Worm (Caenorhabditis elegans) whole organism, young adult: ENCODE results near the gene B0334.20.

Experiments used
- B0261.1 ChIP-seq: sonication (generic microtip); optimal IDR thresholded peaks from 2 replicates; lab custom pipeline; 2016; ENCODE audit warnings: mild to moderate bottlenecking, missing genetic modification characterization, moderate library complexity, missing compliant biosample characterization
- B0336.3 ChIP-seq: fragments of 200-800 bp; sonication (Bioruptor generic); IDR thresholded peaks from 2 replicates; pipeline ENCODE4 v1.3.6; 2022; ENCODE audit warnings: missing genetic modification characterization, missing compliant biosample characterization
- C06A6.2 ChIP-seq: fragments of 200-800 bp; sonication (Bioruptor generic); conservative IDR thresholded peaks from 2 replicates; pipeline ENCODE4 v1.3.6; 2022; ENCODE audit warnings: missing genetic modification characterization, missing compliant biosample characterization
- C17E4.6 ChIP-seq: fragments of 200-800 bp; sonication (Bioruptor generic); IDR thresholded peaks from 2 replicates; pipeline ENCODE4 v1.3.6; 2022; ENCODE audit warnings: missing genetic modification reagents, missing genetic modification characterization, missing compliant biosample characterization
- D2030.7 ChIP-seq: fragments of 200-800 bp; sonication (Bioruptor generic); IDR thresholded peaks from 2 replicates; pipeline ENCODE4 v1.3.6; 2022; ENCODE audit warnings: missing genetic modification reagents, missing genetic modification characterization, missing compliant biosample characterization
- F10E7.11 ChIP-seq: sonication (generic microtip); optimal IDR thresholded peaks from 2 replicates; lab custom pipeline; 2017; ENCODE audit warnings: mild to moderate bottlenecking, missing genetic modification characterization, moderate library complexity, missing compliant biosample characterization
- F33H1.4 ChIP-seq: fragments of 200-800 bp; sonication (Bioruptor generic); IDR thresholded peaks from 2 replicates; pipeline ENCODE4 v1.3.6; 2022; ENCODE audit warnings: missing genetic modification reagents, missing genetic modification characterization, missing compliant biosample characterization
- F39B2.1 ChIP-seq: fragments of 200-800 bp; sonication (Bioruptor generic); IDR thresholded peaks from 2 replicates; pipeline ENCODE4 v1.3.6; 2022; ENCODE audit warnings: missing genetic modification reagents, missing genetic modification characterization, missing compliant biosample characterization
- F57A8.1 ChIP-seq: fragments of 200-800 bp; sonication (Bioruptor generic); optimal IDR thresholded peaks from 2 replicates; lab custom pipeline; 2018; ENCODE audit warnings: mild to moderate bottlenecking, missing genetic modification characterization, moderate library complexity, missing compliant biosample characterization
- Y53G8AR.9 ChIP-seq: fragments of 200-800 bp; sonication (Bioruptor generic); conservative IDR thresholded peaks from 2 replicates; pipeline ENCODE4 v1.3.6; 2022; ENCODE audit warnings: missing genetic modification reagents, missing genetic modification characterization, missing compliant biosample characterization
- Y56A3A.18 ChIP-seq: fragments of 200-800 bp; sonication (Bioruptor generic); IDR thresholded peaks from 2 replicates; pipeline ENCODE4 v1.3.6; 2022; ENCODE audit warnings: missing genetic modification reagents, missing genetic modification characterization, missing compliant biosample characterization
- Y79H2A.3 ChIP-seq: fragments of 200-800 bp; sonication (Bioruptor generic); conservative IDR thresholded peaks from 2 replicates; pipeline ENCODE4 v1.3.6; 2022; ENCODE audit warnings: missing genetic modification reagents, missing genetic modification characterization, missing compliant biosample characterization
- ZK185.1 ChIP-seq: sonication (generic microtip); optimal IDR thresholded peaks from 2 replicates; lab custom pipeline; 2016; ENCODE audit warnings: mild to moderate bottlenecking, missing genetic modification characterization, missing compliant biosample characterization; ENCODE audit not compliant: poor library complexity, severe bottlenecking
- aptf-2 ChIP-seq: fragments of 200-800 bp; sonication (Bioruptor generic); conservative IDR thresholded peaks from 2 replicates; pipeline ENCODE4 v1.3.6; 2022; ENCODE audit warnings: missing genetic modification reagents, missing genetic modification characterization, missing compliant biosample characterization
- atf-7 ChIP-seq: sonication (generic microtip); optimal IDR thresholded peaks from 2 replicates; lab custom pipeline; 2017; ENCODE audit warnings: mild to moderate bottlenecking, missing genetic modification characterization, missing compliant biosample characterization
- athp-1 ChIP-seq: sonication (generic microtip); optimal IDR thresholded peaks from 2 replicates; lab custom pipeline; 2017; ENCODE audit warnings: mild to moderate bottlenecking, missing genetic modification characterization, missing compliant biosample characterization
- attf-5 ChIP-seq: fragments of 200-800 bp; sonication (Bioruptor generic); optimal IDR thresholded peaks from 2 replicates; lab custom pipeline; 2018; ENCODE audit warnings: mild to moderate bottlenecking, missing genetic modification characterization, missing compliant biosample characterization
- bed-1 ChIP-seq: fragments of 200-800 bp; sonication (Bioruptor generic); IDR thresholded peaks from 2 replicates; pipeline ENCODE4 v1.3.6; 2022; ENCODE audit warnings: missing genetic modification reagents, missing genetic modification characterization, missing compliant biosample characterization
- ccch-3 ChIP-seq: fragments of 200-800 bp; sonication (Bioruptor generic); optimal IDR thresholded peaks from 2 replicates; lab custom pipeline; 2018; ENCODE audit warnings: mild to moderate bottlenecking, missing genetic modification characterization, missing compliant biosample characterization
- ceh-58 ChIP-seq: fragments of 200-800 bp; sonication (Bioruptor generic); IDR thresholded peaks from 2 replicates; pipeline ENCODE4 v1.3.6; 2022; ENCODE audit warnings: missing genetic modification characterization, missing compliant biosample characterization
- die-1 ChIP-seq: sonication (generic microtip); optimal IDR thresholded peaks from 2 replicates; lab custom pipeline; 2016; ENCODE audit warnings: missing genotype, mild to moderate bottlenecking, missing genetic modification characterization, missing compliant biosample characterization
- dox-1 ChIP-seq: fragments of 200-800 bp; sonication (Bioruptor generic); IDR thresholded peaks from 2 replicates; pipeline ENCODE4 v1.3.6; 2022; ENCODE audit warnings: missing genetic modification reagents, missing genetic modification characterization, missing compliant biosample characterization
- dpl-1 ChIP-seq: fragments of 150-350 bp; optimal IDR thresholded peaks from 2 replicates; lab custom pipeline; 2014; ENCODE audit warnings: missing biosample characterization, missing genetic modification reagents, missing genetic modification characterization
- ets-4 ChIP-seq: fragments of 200-800 bp; sonication (Bioruptor generic); optimal IDR thresholded peaks from 2 replicates; lab custom pipeline; 2018; ENCODE audit warnings: mild to moderate bottlenecking, missing genetic modification characterization, missing compliant biosample characterization
- gei-17 ChIP-seq: fragments of 200-800 bp; sonication (Bioruptor generic); optimal IDR thresholded peaks from 2 replicates; lab custom pipeline; 2018; ENCODE audit warnings: mild to moderate bottlenecking, missing genetic modification characterization, missing compliant biosample characterization
- hmg-1.2 ChIP-seq: fragments of 200-800 bp; sonication (Bioruptor generic); IDR thresholded peaks from 2 replicates; pipeline ENCODE4 v1.3.6; 2022; ENCODE audit warnings: missing genetic modification reagents, missing genetic modification characterization, missing compliant biosample characterization
- hmg-20 ChIP-seq: fragments of 200-800 bp; sonication (Bioruptor generic); IDR thresholded peaks from 2 replicates; pipeline ENCODE4 v1.3.6; 2022; ENCODE audit warnings: missing genetic modification reagents, missing genetic modification characterization, missing compliant biosample characterization
- let-526 ChIP-seq: fragments of 200-800 bp; sonication (Bioruptor generic); IDR thresholded peaks from 2 replicates; pipeline ENCODE4 v1.3.6; 2022; ENCODE audit warnings: missing genetic modification reagents, missing genetic modification characterization, missing compliant biosample characterization
- let-607 ChIP-seq, 2 experiments: fragments of 200-800 bp in 1 of 2; sonication (Bioruptor generic) in 1 of 2; sonication (generic microtip) in 1 of 2; optimal IDR thresholded peaks; 2 replicates each; lab custom pipeline; 2016 to 2018; ENCODE audit warnings: mild to moderate bottlenecking in 2 of 2, missing compliant biosample characterization in 2 of 2, missing genetic modification characterization in 2 of 2, moderate library complexity in 2 of 2, missing genotype in 1 of 2
- lin-40 ChIP-seq: sonication (generic microtip); optimal IDR thresholded peaks from 2 replicates; lab custom pipeline; 2016; ENCODE audit warnings: missing genetic modification characterization, mild to moderate bottlenecking, missing compliant biosample characterization, missing genotype, missing genetic modification reagents
- lin-54 ChIP-seq: fragments of 200-800 bp; sonication (Bioruptor generic); optimal IDR thresholded peaks from 2 replicates; lab custom pipeline; 2018; ENCODE audit warnings: mild to moderate bottlenecking, missing genetic modification characterization, missing compliant biosample characterization
- madf-10 ChIP-seq: sonication (generic microtip); optimal IDR thresholded peaks from 2 replicates; lab custom pipeline; 2016; ENCODE audit warnings: mild to moderate bottlenecking, missing genetic modification characterization, missing compliant biosample characterization
- madf-3 ChIP-seq: fragments of 200-800 bp; sonication (Bioruptor generic); IDR thresholded peaks from 2 replicates; pipeline ENCODE4 v1.3.6; 2022; ENCODE audit warnings: missing genetic modification reagents, missing genetic modification characterization, missing compliant biosample characterization
- pbrm-1 ChIP-seq: fragments of 200-800 bp; sonication (Bioruptor generic); IDR thresholded peaks from 2 replicates; pipeline ENCODE4 v1.3.6; 2022; ENCODE audit warnings: missing genetic modification reagents, missing genetic modification characterization, missing compliant biosample characterization
- rcor-1 ChIP-seq: fragments of 200-800 bp; sonication (Bioruptor generic); IDR thresholded peaks from 2 replicates; pipeline ENCODE4 v1.3.6; 2022; ENCODE audit warnings: missing genetic modification reagents, missing genetic modification characterization, missing compliant biosample characterization
- repo-1 ChIP-seq: sonication (generic microtip); optimal IDR thresholded peaks from 2 replicates; lab custom pipeline; 2017; ENCODE audit warnings: mild to moderate bottlenecking, missing genetic modification characterization, missing compliant biosample characterization
- sdz-38 ChIP-seq: sonication (generic microtip); optimal IDR thresholded peaks from 2 replicates; lab custom pipeline; 2016; ENCODE audit warnings: missing genotype, missing genetic modification characterization, missing compliant biosample characterization
- snpc-1.1 ChIP-seq: sonication (generic microtip); optimal IDR thresholded peaks from 2 replicates; lab custom pipeline; 2017; ENCODE audit warnings: missing genetic modification characterization, mild to moderate bottlenecking, missing compliant biosample characterization, antibody characterized with exemption, moderate library complexity, missing genotype, missing genetic modification reagents; ENCODE audit not compliant: insufficient read depth
- snpc-1.3 ChIP-seq: sonication (generic microtip); optimal IDR thresholded peaks from 2 replicates; lab custom pipeline; 2017; ENCODE audit warnings: missing genetic modification characterization, mild to moderate bottlenecking, missing compliant biosample characterization, antibody characterized with exemption, moderate library complexity, missing genotype, missing genetic modification reagents; ENCODE audit not compliant: insufficient read depth
- snpc-3.4 ChIP-seq: sonication (generic microtip); optimal IDR thresholded peaks from 2 replicates; lab custom pipeline; 2017; ENCODE audit warnings: missing genetic modification characterization, mild to moderate bottlenecking, missing compliant biosample characterization, antibody characterized with exemption, moderate library complexity, missing genotype, missing genetic modification reagents
- snpc-4 ChIP-seq, 5 experiments: fragments of 150-350 bp in 1 of 5; sonication (generic microtip) in 4 of 5; optimal IDR thresholded peaks; 2 replicates each; lab custom pipeline; 2014 to 2018; ENCODE audit warnings: missing genetic modification characterization in 5 of 5, missing biosample characterization in 3 of 5, antibody characterized with exemption in 2 of 5, mild to moderate bottlenecking in 2 of 5, missing compliant biosample characterization in 2 of 5, missing genotype in 2 of 5, moderate library complexity in 2 of 5, missing genetic modification reagents in 1 of 5
- somi-1 ChIP-seq: fragments of 200-800 bp; sonication (Bioruptor generic); optimal IDR thresholded peaks from 2 replicates; lab custom pipeline; 2018; ENCODE audit warnings: mild to moderate bottlenecking, missing genetic modification characterization, missing compliant biosample characterization
- sptf-2 ChIP-seq: fragments of 200-800 bp; sonication (Bioruptor generic); optimal IDR thresholded peaks from 2 replicates; lab custom pipeline; 2018; ENCODE audit warnings: mild to moderate bottlenecking, missing genetic modification characterization, missing compliant biosample characterization
- xnd-1 ChIP-seq: sonication (generic microtip); optimal IDR thresholded peaks from 2 replicates; lab custom pipeline; 2016; ENCODE audit warnings: missing genotype, missing genetic modification reagents, missing genetic modification characterization, missing compliant biosample characterization
- ztf-18 ChIP-seq: sonication (generic microtip); optimal IDR thresholded peaks from 2 replicates; lab custom pipeline; 2016; ENCODE audit warnings: missing genotype, mild to moderate bottlenecking, missing genetic modification characterization, missing compliant biosample characterization
- ztf-22 ChIP-seq: fragments of 200-800 bp; sonication (Bioruptor generic); optimal IDR thresholded peaks from 2 replicates; lab custom pipeline; 2018; ENCODE audit warnings: mild to moderate bottlenecking, missing genetic modification characterization, moderate library complexity, missing compliant biosample characterization
- ztf-6 ChIP-seq: fragments of 200-800 bp; sonication (Bioruptor generic); IDR thresholded peaks from 2 replicates; pipeline ENCODE4 v1.3.6; 2022; ENCODE audit warnings: missing genetic modification reagents, missing genetic modification characterization, missing compliant biosample characterization

Gene B0334.20

DNA sequence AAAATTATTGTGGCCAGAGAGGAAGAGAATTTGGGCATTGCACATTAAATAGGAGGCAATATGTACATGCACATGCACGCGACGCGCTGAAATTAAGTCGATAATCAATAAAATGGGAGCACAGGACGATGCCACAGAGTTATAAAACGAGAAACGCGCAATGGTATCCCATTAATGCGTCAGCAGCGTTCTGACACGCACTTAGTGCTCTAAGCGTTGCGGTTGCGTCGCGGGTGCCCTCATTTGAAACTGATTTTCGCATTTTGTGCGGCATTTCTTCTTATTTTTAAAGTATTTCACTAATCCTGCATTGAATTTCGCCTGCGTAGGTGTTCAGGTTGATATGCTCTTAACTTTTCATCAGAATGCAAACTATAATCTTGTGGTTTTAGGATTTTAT is 47.2 kb downstream of the B0334.20 start, which contains the start of gene rsp-1:
Gene rsp-1, plus strand, starts transcription at position 338 of the 400 bp plus-strand sequence.
- TF ChIP-seq snpc-1.3 (tag; lab: Kevin White, UChicago) (peak; percentile 72), let-607 (tag; optimal IDR thresholded peaks at IDR 0.05; lab: Kevin White, UChicago) (peak; percentile 54 to 73), B0336.3 (GFP tag; lab: Robert Waterston, UW) (peak; percentile 83), F57A8.1 (GFP tag; lab: Kevin White, UChicago) (no peak), F10E7.11 (tag; lab: Kevin White, UChicago) (no peak), attf-5 (GFP tag; lab: Kevin White, UChicago) (peak; percentile 98), madf-3 (peak; percentile 100), rcor-1 (GFP tag; lab: Robert Waterston, UW) (peak; percentile 88), Y79H2A.3 (GFP tag; lab: Robert Waterston, UW) (no peak), F33H1.4 (GFP tag; lab: Robert Waterston, UW) (peak; percentile 76), somi-1 (peak; percentile 21), C06A6.2 (GFP tag; lab: Robert Waterston, UW) (peak; percentile 45; the same call in 1 of the 2 replicates), athp-1 (peak; percentile 82), Y56A3A.18 (GFP tag; lab: Robert Waterston, UW) (0 out of 2 replicates have a peak, but pooled peaks have one; percentile 49), D2030.7 (GFP tag; lab: Robert Waterston, UW) (peak; percentile 77), lin-54 (GFP tag; lab: Kevin White, UChicago) (peak; percentile 93), repo-1 (tag; lab: Kevin White, UChicago) (peak; percentile 69), C17E4.6 (GFP tag; lab: Robert Waterston, UW) (peak; percentile 69), atf-7 (tag; lab: Kevin White, UChicago) (peak; percentile 66), madf-10 (peak; percentile 80), B0261.1 (tag; lab: Kevin White, UChicago) (peak; percentile 12), hmg-20 (no peak), ceh-58 (GFP tag; lab: Robert Waterston, UW) (no peak), ztf-22 (GFP tag; lab: Kevin White, UChicago) (no peak), ztf-18 (tag; lab: Kevin White, UChicago) (peak; percentile 99), F39B2.1 (GFP tag; lab: Robert Waterston, UW) (no peak), Y53G8AR.9 (GFP tag; lab: Robert Waterston, UW) (peak; percentile 93), ccch-3 (no peak), aptf-2 (GFP tag; lab: Robert Waterston, UW) (no peak), xnd-1 (tag; lab: Kevin White, UChicago) (peak; percentile 46), sptf-2 (GFP tag; lab: Kevin White, UChicago) (peak; percentile 4), ets-4 (GFP tag; lab: Kevin White, UChicago) (peak; percentile 40), ztf-6 (GFP tag; lab: Robert Waterston, UW) (0 out of 2 replicates have a peak, but pooled peaks have one; percentile 26), pbrm-1 (peak; percentile 91), dox-1 (GFP tag; lab: Robert Waterston, UW) (peak; percentile 95), sdz-38 (no peak), gei-17 (GFP tag; lab: Kevin White, UChicago) (peak; percentile 43), dpl-1 (GFP tag; lab: Kevin White, UChicago) (peak; percentile 56), hmg-1.2 (GFP tag; lab: Robert Waterston, UW) (peak; percentile 61), snpc-4 (GFP tag; optimal IDR thresholded peaks at IDR 0.05; lab: Kevin White, UChicago) (no peak), snpc-4 (tag; optimal IDR thresholded peaks at IDR 0.05; lab: Kevin White, UChicago) (peak; percentile 73 to 82 (median 80)), snpc-3.4 (tag; lab: Kevin White, UChicago) (peak; percentile 81), let-526 (GFP tag; lab: Robert Waterston, UW) (peak; percentile 79), bed-1 (GFP tag; lab: Robert Waterston, UW) (no peak), ZK185.1 (tag; lab: Kevin White, UChicago) (peak; percentile 80), lin-40 (tag; lab: Kevin White, UChicago) (peak; percentile 88), die-1 (tag; lab: Kevin White, UChicago) (peak; percentile 11), snpc-1.1 (tag; lab: Kevin White, UChicago) (peak; percentile 42)
